Fruit fly (Drosophila melanogaster): ENCODE measurements around the gene CG4186.

DNA sequence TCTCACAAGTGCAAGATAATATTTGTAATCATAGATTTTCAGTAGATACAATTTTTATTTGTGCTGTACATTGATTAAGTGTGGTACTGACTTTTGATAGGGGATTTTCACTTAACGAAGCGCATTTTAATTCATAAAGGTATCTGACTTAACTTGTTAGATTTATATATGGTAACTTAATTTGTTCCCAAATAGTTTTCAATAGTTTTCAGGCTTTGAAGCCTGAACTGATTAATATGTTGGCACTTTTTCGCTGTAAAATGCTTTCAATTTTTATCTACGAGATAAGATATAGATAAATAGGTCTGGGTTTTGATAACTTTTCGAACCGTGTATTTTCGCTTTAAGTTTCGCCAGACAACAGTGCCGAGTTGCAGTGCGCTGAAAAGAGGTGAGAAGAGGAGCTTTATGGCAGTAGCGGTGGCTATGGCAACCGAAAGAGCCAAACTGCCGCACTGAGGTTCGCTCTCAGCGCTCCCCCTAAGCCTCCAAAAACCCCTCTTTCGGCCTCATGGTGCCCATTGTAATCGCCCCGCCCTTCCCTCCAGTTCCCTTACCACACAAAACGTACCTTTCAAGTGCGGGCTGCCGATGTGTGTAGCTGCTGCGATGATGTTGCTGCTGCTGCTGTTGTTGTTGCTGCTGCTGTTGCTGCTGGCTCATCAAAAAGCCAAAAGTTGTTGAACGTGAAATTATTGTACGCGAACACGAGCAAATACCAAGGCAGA, 35.7 kb upstream of the CG4186 start:
- no peak for TF ChIP-seq usp (GFP tag; optimal IDR thresholded peaks at IDR 0.05)
- TF ChIP-seq lola (GFP tag; optimal IDR thresholded peaks at IDR 0.05), result no peak
- no peak for TF ChIP-seq sage (GFP tag; optimal IDR thresholded peaks at IDR 0.05)
- no peak for TF ChIP-seq CG9705 (GFP tag; optimal IDR thresholded peaks at IDR 0.05)
- TF ChIP-seq tai (GFP tag; optimal IDR thresholded peaks at IDR 0.05), result no peak
- TF ChIP-seq Hr78 (GFP tag; optimal IDR thresholded peaks at IDR 0.05), result no peak
- TF ChIP-seq psq (GFP tag; optimal IDR thresholded peaks at IDR 0.05), result no peak
- TF ChIP-seq Sp1 (GFP tag; optimal IDR thresholded peaks at IDR 0.05), result no peak
- no peak for TF ChIP-seq N (GFP tag; optimal IDR thresholded peaks at IDR 0.05)

All from whole organism, wandering third instar larva.